Worm (Caenorhabditis elegans) whole organism, L3 larva: ENCODE measurements around the gene sri-10.

ENCODE experiments used
- ZK546.5 ChIP-seq: sonication (generic microtip); optimal IDR thresholded peaks from 2 replicates; lab custom pipeline; 2017; ENCODE audit warnings: missing biosample characterization, missing genetic modification characterization
- ceh-16 ChIP-seq: sonication (generic microtip); optimal IDR thresholded peaks from 2 replicates; lab custom pipeline; 2017; ENCODE audit warnings: missing biosample characterization, missing genetic modification characterization
- ceh-82 ChIP-seq: fragments of 150-350 bp; optimal IDR thresholded peaks from 2 replicates; lab custom pipeline; 2014; ENCODE audit warnings: missing biosample characterization, missing genetic modification characterization
- eor-1 ChIP-seq, 2 experiments: fragments of 150-350 bp; optimal IDR thresholded peaks; 2 replicates each; lab custom pipeline; 2014 to 2018; ENCODE audit warnings: missing biosample characterization in 2 of 2, missing genetic modification characterization in 2 of 2
- fkh-10 ChIP-seq: sonication (generic microtip); optimal IDR thresholded peaks from 2 replicates; lab custom pipeline; 2017; ENCODE audit warnings: missing biosample characterization, missing genetic modification reagents, missing genetic modification characterization
- lin-15B ChIP-seq: fragments of 150-350 bp; optimal IDR thresholded peaks from 2 replicates; lab custom pipeline; 2014; ENCODE audit warnings: missing biosample characterization, missing genetic modification characterization
- nhr-12 ChIP-seq: fragments of 150-350 bp; optimal IDR thresholded peaks from 2 replicates; lab custom pipeline; 2014; ENCODE audit warnings: missing biosample characterization, missing genetic modification characterization
- nhr-23 ChIP-seq: fragments of 150-350 bp; optimal IDR thresholded peaks from 2 replicates; lab custom pipeline; 2014; ENCODE audit warnings: missing biosample characterization, missing genetic modification reagents, missing genetic modification characterization
- nhr-77 ChIP-seq: fragments of 150-350 bp; optimal IDR thresholded peaks from 2 replicates; lab custom pipeline; 2014; ENCODE audit warnings: missing biosample characterization, missing genetic modification characterization
- sea-2 ChIP-seq: fragments of 150-350 bp; sonication (generic microtip); optimal IDR thresholded peaks from 4 replicates; lab custom pipeline; 2014; ENCODE audit warnings: missing biosample characterization, missing genetic modification reagents, missing genetic modification characterization
- snpc-4 ChIP-seq: fragments of 150-350 bp; optimal IDR thresholded peaks from 2 replicates; lab custom pipeline; 2014; ENCODE audit warnings: missing biosample characterization, missing genetic modification characterization
- ztf-4 ChIP-seq: fragments of 150-350 bp; optimal IDR thresholded peaks from 2 replicates; lab custom pipeline; 2014; ENCODE audit warnings: missing biosample characterization, missing genetic modification characterization

- TF ChIP-seq ztf-4 (tag; lab: Kevin White, UChicago): no peak
- TF ChIP-seq nhr-23 (tag; lab: Kevin White, UChicago): no peak
- TF ChIP-seq sea-2 (GFP tag; lab: Kevin White, UChicago): no peak
- no peak for TF ChIP-seq fkh-10 (GFP tag; lab: Kevin White, UChicago)
- TF ChIP-seq ZK546.5 (tag; lab: Kevin White, UChicago): no peak
- TF ChIP-seq nhr-77 (tag; lab: Kevin White, UChicago): no peak
- TF ChIP-seq ceh-82 (tag; lab: Kevin White, UChicago): no peak
- no peak for TF ChIP-seq nhr-12
- no peak for TF ChIP-seq ceh-16 (tag; lab: Kevin White, UChicago)
- TF ChIP-seq snpc-4 (tag; lab: Kevin White, UChicago): no peak
- no peak for TF ChIP-seq eor-1 (tag; optimal IDR thresholded peaks at IDR 0.05; lab: Kevin White, UChicago)
- TF ChIP-seq lin-15B (tag; lab: Kevin White, UChicago): no peak
These were observed 42.3 kb upstream of the sri-10 start for ce11 chrV:18848578-18848977.
